Worm (Caenorhabditis elegans) whole organism, L1 larva: ENCODE results near the gene F55G7.5.

Source experiments
- C34B4.2 ChIP-seq: sonication (generic microtip); optimal IDR thresholded peaks from 2 replicates; lab custom pipeline; 2017; ENCODE audit warnings: mild to moderate bottlenecking, missing genetic modification characterization, missing compliant biosample characterization
- egl-27 ChIP-seq, 2 experiments: fragments of 150-350 bp in 1 of 2; sonication (generic microtip); optimal IDR thresholded peaks; 3 replicates each; lab custom pipeline; 2017 to 2018; ENCODE audit warnings: missing biosample characterization in 2 of 2, missing genetic modification characterization in 2 of 2, missing genetic modification reagents in 2 of 2
- elt-3 ChIP-seq, 6 experiments: fragments of 150-350 bp in 1 of 6; sonication (generic microtip); optimal IDR thresholded peaks; 2 replicates each; lab custom pipeline; 2017 to 2018; ENCODE audit warnings: missing biosample characterization in 6 of 6, missing genetic modification characterization in 6 of 6, inconsistent platforms in 1 of 6
- lin-35 ChIP-seq, 2 experiments: fragments of 150-350 bp; optimal IDR thresholded peaks; 2 replicates each; lab custom pipeline; 2014; ENCODE audit warnings: missing biosample characterization in 2 of 2, missing genetic modification characterization in 2 of 2, missing genetic modification reagents in 2 of 2
- nhr-28 ChIP-seq: fragments of 150-350 bp; optimal IDR thresholded peaks from 2 replicates; lab custom pipeline; 2014; ENCODE audit warnings: missing biosample characterization, missing genetic modification characterization
- pag-3 ChIP-seq: sonication (generic microtip); optimal IDR thresholded peaks from 2 replicates; lab custom pipeline; 2017; ENCODE audit warnings: missing genetic modification characterization, mild to moderate bottlenecking, missing compliant biosample characterization, antibody characterized with exemption, borderline replicate concordance; ENCODE audit not compliant: insufficient read depth
- pqm-1 ChIP-seq: sonication (generic microtip); optimal IDR thresholded peaks from 3 replicates; lab custom pipeline; 2017; ENCODE audit warnings: missing biosample characterization, missing genetic modification characterization
- sup-37 ChIP-seq: fragments of 200-800 bp; sonication (Bioruptor generic); optimal IDR thresholded peaks from 2 replicates; lab custom pipeline; 2018; ENCODE audit warnings: mild to moderate bottlenecking, missing genetic modification characterization, missing compliant biosample characterization
- unc-130 ChIP-seq: fragments of 150-350 bp; optimal IDR thresholded peaks from 2 replicates; lab custom pipeline; 2017; ENCODE audit warnings: missing biosample characterization, missing genetic modification characterization, inconsistent platforms
- unc-62 ChIP-seq: fragments of 150-350 bp; optimal IDR thresholded peaks from 2 replicates; lab custom pipeline; 2014; ENCODE audit warnings: missing biosample characterization, missing genetic modification reagents, missing genetic modification characterization
- vab-15 ChIP-seq: sonication (generic microtip); optimal IDR thresholded peaks from 2 replicates; lab custom pipeline; 2017; ENCODE audit warnings: missing genotype, mild to moderate bottlenecking, missing genetic modification characterization, missing compliant biosample characterization

- TF ChIP-seq vab-15 (tag; lab: Kevin White, UChicago) = no peak
- no peak for TF ChIP-seq lin-35 (GFP tag; optimal IDR thresholded peaks at IDR 0.05; lab: Kevin White, UChicago)
- TF ChIP-seq pag-3 (tag; lab: Kevin White, UChicago) = no peak
- TF ChIP-seq unc-130 (tag; lab: Kevin White, UChicago) = no peak
- TF ChIP-seq unc-62 (GFP tag; lab: Kevin White, UChicago) = no peak
- no peak for TF ChIP-seq C34B4.2 (tag; lab: Kevin White, UChicago)
- TF ChIP-seq elt-3 (tag; optimal IDR thresholded peaks at IDR 0.05; lab: Kevin White, UChicago) = no peak
- TF ChIP-seq pqm-1 (tag; lab: Kevin White, UChicago) = no peak
- TF ChIP-seq sup-37 (GFP tag; lab: Kevin White, UChicago) = no peak
- TF ChIP-seq nhr-28 = no peak
- no peak for TF ChIP-seq egl-27 (tag; optimal IDR thresholded peaks at IDR 0.05; lab: Kevin White, UChicago)
Observed at ce11 chrX:11963659-11964058, 24.9 kb upstream of the F55G7.5 start.
